Fruit fly (Drosophila melanogaster) whole organism, embryonic: ENCODE data around the gene Fst.

Source experiments
- CG11456 ChIP-seq: fragments of 200-800 bp; sonication (Bioruptor generic); IDR thresholded peaks from 3 replicates; pipeline ENCODE4 v1.3.6; 2022; ENCODE audit warnings: missing biosample characterization, missing genetic modification characterization
- CG11695 ChIP-seq: fragments of 200-800 bp; sonication (Bioruptor generic); IDR thresholded peaks from 3 replicates; pipeline ENCODE4 v1.3.6; 2022; ENCODE audit warnings: missing biosample characterization, missing genetic modification characterization
- CG12236 ChIP-seq: fragments of 200-800 bp; sonication (Bioruptor generic); optimal IDR thresholded peaks from 2 replicates; lab custom pipeline; 2016; ENCODE audit warnings: missing biosample characterization, missing genetic modification characterization
- CG12769 ChIP-seq: fragments of 200-800 bp; sonication (Bioruptor generic); optimal IDR thresholded peaks from 2 replicates; lab custom pipeline; 2019; ENCODE audit warnings: missing biosample characterization, mild to moderate bottlenecking, missing genetic modification characterization, moderate library complexity
- CG15269 ChIP-seq: fragments of 200-800 bp; sonication (Bioruptor generic); optimal IDR thresholded peaks from 2 replicates; lab custom pipeline; 2018; ENCODE audit warnings: missing biosample characterization, mild to moderate bottlenecking, missing genetic modification characterization, moderate library complexity
- CG17612 ChIP-seq: fragments of 200-800 bp; sonication (Bioruptor generic); IDR thresholded peaks from 2 replicates; pipeline ENCODE4 v1.3.6; 2022; ENCODE audit warnings: missing biosample characterization, missing genetic modification characterization
- CG18764 ChIP-seq: fragments of 200-800 bp; sonication (Bioruptor generic); optimal IDR thresholded peaks from 3 replicates; lab custom pipeline; 2016; ENCODE audit warnings: missing biosample characterization, missing genetic modification characterization
- CG2116 ChIP-seq: fragments of 200-800 bp; sonication (Bioruptor generic); optimal IDR thresholded peaks from 3 replicates; lab custom pipeline; 2018; ENCODE audit warnings: missing biosample characterization, mild to moderate bottlenecking, missing genetic modification characterization
- CG2712 ChIP-seq: fragments of 200-800 bp; optimal IDR thresholded peaks from 3 replicates; lab custom pipeline; 2019; ENCODE audit warnings: missing biosample characterization, mild to moderate bottlenecking, missing genetic modification characterization, moderate library complexity
- CG31441 ChIP-seq: fragments of 200-800 bp; sonication (Bioruptor generic); IDR thresholded peaks from 2 replicates; pipeline ENCODE4 v1.3.6; 2022; ENCODE audit warnings: missing biosample characterization, missing genetic modification characterization
- CG34376 ChIP-seq: fragments of 200-800 bp; sonication (Bioruptor generic); optimal IDR thresholded peaks from 2 replicates; lab custom pipeline; 2018; ENCODE audit warnings: missing biosample characterization, mild to moderate bottlenecking, missing genetic modification characterization
- CG4328 ChIP-seq: fragments of 200-800 bp; sonication (Bioruptor generic); optimal IDR thresholded peaks from 3 replicates; lab custom pipeline; 2017; ENCODE audit warnings: missing biosample characterization, missing genetic modification reagents, missing genetic modification characterization
- CG6175 ChIP-seq: fragments of 200-800 bp; sonication (Bioruptor generic); IDR thresholded peaks from 3 replicates; pipeline ENCODE4 v1.3.6; 2022; ENCODE audit warnings: missing biosample characterization, missing genetic modification characterization
- CG7556 ChIP-seq: fragments of 200-800 bp; sonication (Bioruptor generic); optimal IDR thresholded peaks from 2 replicates; lab custom pipeline; 2017; ENCODE audit warnings: missing biosample characterization, mild to moderate bottlenecking, missing genetic modification characterization
- CG9609 ChIP-seq: fragments of 200-800 bp; sonication (Bioruptor generic); optimal IDR thresholded peaks from 3 replicates; lab custom pipeline; 2016; ENCODE audit warnings: missing biosample characterization, missing genetic modification characterization
- CG9932 ChIP-seq: fragments of 200-800 bp; sonication (Bioruptor generic); IDR thresholded peaks from 2 replicates; pipeline ENCODE4 v1.3.6; 2022; ENCODE audit warnings: missing biosample characterization, missing genetic modification characterization
- CHES-1-like ChIP-seq: fragments of 200-800 bp; sonication (Bioruptor generic); optimal IDR thresholded peaks from 2 replicates; lab custom pipeline; 2016; ENCODE audit warnings: missing biosample characterization, missing genetic modification characterization
- D ChIP-seq, 2 experiments: fragments of 200-800 bp in 1 of 2; fragments of >200 bp in 1 of 2; sonication (Bioruptor generic) in 1 of 2; optimal IDR thresholded peaks; 2 replicates in 1 of 2; 3 replicates in 1 of 2; lab custom pipeline; 2017; ENCODE audit warnings: mild to moderate bottlenecking in 1 of 2, missing biosample characterization in 1 of 2, missing genetic modification characterization in 1 of 2, missing genetic modification reagents in 1 of 2
- D19A ChIP-seq: fragments of 200-800 bp; optimal IDR thresholded peaks from 3 replicates; lab custom pipeline; 2019; ENCODE audit warnings: missing biosample characterization, mild to moderate bottlenecking, missing genetic modification characterization, moderate library complexity
- Doc2 ChIP-seq: fragments of 200-800 bp; sonication (Bioruptor generic); IDR thresholded peaks from 2 replicates; pipeline ENCODE4 v1.3.6; 2022; ENCODE audit warnings: missing biosample characterization, missing genetic modification characterization
- Ets65A ChIP-seq: fragments of 200-800 bp; sonication (Bioruptor generic); peaks from one replicate; lab custom pipeline; 2016; ENCODE audit warnings: missing biosample characterization, missing genetic modification characterization
- H15 ChIP-seq: fragments of 200-800 bp; sonication (Bioruptor generic); IDR thresholded peaks from 3 replicates; pipeline ENCODE4 v1.3.6; 2022; ENCODE audit warnings: missing biosample characterization, missing genetic modification characterization
- H2.0 ChIP-seq: fragments of 200-800 bp; sonication (Bioruptor generic); IDR thresholded peaks from 2 replicates; pipeline ENCODE4 v1.3.6; 2022; ENCODE audit warnings: missing biosample characterization, missing genetic modification characterization
- Hsf ChIP-seq: fragments of 200-800 bp; sonication (Bioruptor generic); optimal IDR thresholded peaks from 3 replicates; lab custom pipeline; 2016; ENCODE audit warnings: missing biosample characterization, missing genetic modification characterization
- Jarid2 ChIP-seq: fragments of 200-800 bp; sonication (Bioruptor generic); optimal IDR thresholded peaks from 3 replicates; lab custom pipeline; 2017; ENCODE audit warnings: mild to moderate bottlenecking, missing biosample characterization, missing genetic modification reagents, missing genetic modification characterization
- MTF-1 ChIP-seq: fragments of 200-800 bp; sonication (Bioruptor generic); optimal IDR thresholded peaks from 2 replicates; lab custom pipeline; 2018; ENCODE audit warnings: missing biosample characterization, mild to moderate bottlenecking, missing genetic modification characterization, borderline replicate concordance
- Nf-YC ChIP-seq: fragments of 200-800 bp; optimal IDR thresholded peaks from 3 replicates; lab custom pipeline; 2019; ENCODE audit warnings: missing biosample characterization, mild to moderate bottlenecking, missing genetic modification characterization, moderate library complexity
- Oli ChIP-seq: fragments of 200-800 bp; sonication (Bioruptor generic); optimal IDR thresholded peaks from 2 replicates; lab custom pipeline; 2018; ENCODE audit warnings: missing biosample characterization, mild to moderate bottlenecking, missing genetic modification characterization, moderate library complexity
- amos ChIP-seq: fragments of 200-800 bp; sonication (Bioruptor generic); IDR thresholded peaks from 2 replicates; pipeline ENCODE4 v1.3.6; 2022; ENCODE audit warnings: missing biosample characterization, missing genetic modification characterization; ENCODE audit not compliant: partially characterized antibody
- bsh ChIP-seq, 2 experiments: fragments of 200-800 bp; sonication (Bioruptor generic); optimal IDR thresholded peaks; 2 replicates each; lab custom pipeline; 2017 to 2018; ENCODE audit warnings: mild to moderate bottlenecking in 2 of 2, missing biosample characterization in 2 of 2, missing genetic modification characterization in 2 of 2, moderate library complexity in 1 of 2
- chif ChIP-seq, 2 experiments: fragments of 200-800 bp; sonication (Bioruptor generic); optimal IDR thresholded peaks; 3 replicates each; lab custom pipeline; 2016; ENCODE audit warnings: missing biosample characterization in 2 of 2, missing genetic modification characterization in 2 of 2
- chm ChIP-seq: fragments of 200-800 bp; sonication (Bioruptor generic); IDR thresholded peaks from 2 replicates; pipeline ENCODE4 v1.3.6; 2022; ENCODE audit warnings: missing biosample characterization, missing genetic modification characterization
- da ChIP-seq: fragments of 200-800 bp; sonication (Bioruptor generic); optimal IDR thresholded peaks from 2 replicates; lab custom pipeline; 2016; ENCODE audit warnings: missing biosample characterization, missing genetic modification characterization
- dimm ChIP-seq: fragments of 200-800 bp; sonication (Bioruptor generic); IDR thresholded peaks from 2 replicates; pipeline ENCODE4 v1.3.6; 2022; ENCODE audit warnings: missing biosample characterization, missing genetic modification characterization
- ewg ChIP-seq: fragments of 200-800 bp; sonication (Bioruptor generic); optimal IDR thresholded peaks from 3 replicates; lab custom pipeline; 2017; ENCODE audit warnings: mild to moderate bottlenecking, missing biosample characterization, missing genetic modification reagents, missing genetic modification characterization
- gfzf ChIP-seq: fragments of 200-800 bp; sonication (Bioruptor generic); optimal IDR thresholded peaks from 2 replicates; lab custom pipeline; 2016; ENCODE audit warnings: missing biosample characterization, mild to moderate bottlenecking, missing genetic modification characterization, moderate library complexity
- grn ChIP-seq: fragments of 200-800 bp; sonication (Bioruptor generic); optimal IDR thresholded peaks from 3 replicates; lab custom pipeline; 2017; ENCODE audit warnings: missing biosample characterization, missing genetic modification characterization
- jigr1 ChIP-seq: fragments of 200-800 bp; sonication (Bioruptor generic); IDR thresholded peaks from 3 replicates; pipeline ENCODE4 v1.3.6; 2022; ENCODE audit warnings: missing biosample characterization, missing genetic modification characterization
- jing ChIP-seq: fragments of 200-800 bp; sonication (Bioruptor generic); optimal IDR thresholded peaks from 2 replicates; lab custom pipeline; 2018; ENCODE audit warnings: missing biosample characterization, mild to moderate bottlenecking, missing genetic modification characterization
- lilli ChIP-seq: fragments of 200-800 bp; sonication (Bioruptor generic); optimal IDR thresholded peaks from 3 replicates; lab custom pipeline; 2016; ENCODE audit warnings: missing biosample characterization, missing genetic modification characterization
- mam ChIP-seq: fragments of 200-800 bp; sonication (Bioruptor generic); optimal IDR thresholded peaks from 3 replicates; lab custom pipeline; 2016; ENCODE audit warnings: missing biosample characterization, missing genetic modification characterization
- otp ChIP-seq: fragments of 200-800 bp; sonication (Bioruptor generic); IDR thresholded peaks from 3 replicates; pipeline ENCODE4, ENCODE4 v1.3.6; 2022; ENCODE audit warnings: missing biosample characterization, missing genetic modification characterization
- pb ChIP-seq: fragments of 200-800 bp; sonication (Bioruptor generic); optimal IDR thresholded peaks from 3 replicates; lab custom pipeline; 2016; ENCODE audit warnings: missing biosample characterization, missing genetic modification characterization
- pho ChIP-seq: fragments of 200-800 bp; sonication (Bioruptor generic); optimal IDR thresholded peaks from 2 replicates; lab custom pipeline; 2016; ENCODE audit warnings: missing biosample characterization, missing genetic modification characterization
- rib ChIP-seq: fragments of 200-800 bp; sonication (Bioruptor generic); IDR thresholded peaks from 2 replicates; pipeline ENCODE4 v1.3.6; 2022; ENCODE audit warnings: missing biosample characterization, missing genetic modification characterization
- seq ChIP-seq: fragments of 200-800 bp; sonication (Bioruptor generic); IDR thresholded peaks from 2 replicates; pipeline ENCODE4 v1.3.6; 2022; ENCODE audit warnings: missing biosample characterization, missing genetic modification characterization
- sim ChIP-seq: fragments of 200-800 bp; sonication (Bioruptor generic); IDR thresholded peaks from 2 replicates; pipeline ENCODE4 v1.3.6; 2022; ENCODE audit warnings: missing biosample characterization, missing genetic modification characterization
- tio ChIP-seq: fragments of 200-800 bp; sonication (Bioruptor generic); optimal IDR thresholded peaks from 2 replicates; lab custom pipeline; 2017; ENCODE audit warnings: missing biosample characterization, missing genetic modification characterization, inconsistent platforms
- trem ChIP-seq: fragments of 200-800 bp; optimal IDR thresholded peaks from 3 replicates; lab custom pipeline; 2019; ENCODE audit warnings: missing biosample characterization, mild to moderate bottlenecking, missing genetic modification characterization, moderate library complexity
- zen2 ChIP-seq: fragments of 200-800 bp; sonication (Bioruptor generic); IDR thresholded peaks from 3 replicates; pipeline ENCODE4 v1.3.6; 2022; ENCODE audit warnings: missing biosample characterization, missing genetic modification characterization; ENCODE audit not compliant: partially characterized antibody
- zfh1 ChIP-seq: fragments of 200-800 bp; sonication (Bioruptor generic); IDR thresholded peaks from 3 replicates; pipeline ENCODE4 v1.3.6; 2022; ENCODE audit warnings: missing biosample characterization, missing genetic modification characterization

Fst gene

dm6 chr3R:9605084-9605483, 40.9 kb downstream of the Fst start (continued):
- no peak for TF ChIP-seq CG9932 (GFP tag; lab: Robert Waterston, UW)
- TF ChIP-seq bsh (GFP tag; optimal IDR thresholded peaks at IDR 0.05; lab: Kevin White, UChicago): peak; percentile 47 to 77
- TF ChIP-seq seq (GFP tag; lab: Robert Waterston, UW): no peak
- TF ChIP-seq MTF-1 (GFP tag; lab: Kevin White, UChicago): peak; percentile 13
- TF ChIP-seq ewg (GFP tag; lab: Kevin White, UChicago): no peak
- no peak for TF ChIP-seq CG15269 (tag; lab: Kevin White, UChicago)
- TF ChIP-seq CG12236 (GFP tag; lab: Kevin White, UChicago): no peak
- no peak for TF ChIP-seq sim (GFP tag; lab: Robert Waterston, UW)
- no peak for TF ChIP-seq H2.0
- TF ChIP-seq CG34376: no peak
- peak; percentile 43 for TF ChIP-seq tio (GFP tag; lab: Kevin White, UChicago)
- TF ChIP-seq CG31441 (GFP tag; lab: Robert Waterston, UW): peak; percentile 41; the same call in 1 of the 2 replicates
- peak; percentile 54; the same call in 1 of the 3 replicates for TF ChIP-seq otp (GFP tag; lab: Robert Waterston, UW)
- no peak for TF ChIP-seq CG4328 (GFP tag; lab: Kevin White, UChicago)
- no peak for TF ChIP-seq CHES-1-like (GFP tag; lab: Kevin White, UChicago)
- no peak for TF ChIP-seq dimm (GFP tag; lab: Robert Waterston, UW)
- no peak for TF ChIP-seq pho (GFP tag; lab: Kevin White, UChicago)
- TF ChIP-seq D19A: peak; percentile 50
- TF ChIP-seq grn (GFP tag; lab: Kevin White, UChicago): no peak
- TF ChIP-seq trem: peak; percentile 41
- no peak for TF ChIP-seq da (GFP tag; lab: Kevin White, UChicago)
- TF ChIP-seq CG9609 (GFP tag; lab: Kevin White, UChicago): peak; percentile 10
- no peak for TF ChIP-seq D (optimal IDR thresholded peaks at IDR 0.05; lab: Kevin White, UChicago)
- TF ChIP-seq D (GFP tag; optimal IDR thresholded peaks at IDR 0.05; lab: Kevin White, UChicago): peak; percentile 51
- no peak for TF ChIP-seq gfzf
- TF ChIP-seq chif (GFP tag; optimal IDR thresholded peaks at IDR 0.05; lab: Kevin White, UChicago): peak; percentile 55 to 69
- no peak for TF ChIP-seq mam (GFP tag; lab: Kevin White, UChicago)
- TF ChIP-seq CG12769: no peak
- no peak for TF ChIP-seq Nf-YC (tag; lab: Kevin White, UChicago)
- TF ChIP-seq CG2116: no peak
- no peak for TF ChIP-seq rib (GFP tag; lab: Robert Waterston, UW)
- TF ChIP-seq CG18764 (GFP tag; lab: Kevin White, UChicago): peak; percentile 29
- TF ChIP-seq chm (GFP tag; lab: Robert Waterston, UW): peak; percentile 63; the same call in 1 of the 2 replicates
- peak; percentile 68; the same call in 1 of the 3 replicates for TF ChIP-seq zfh1 (GFP tag; lab: Robert Waterston, UW)
- no peak for TF ChIP-seq CG11456 (GFP tag; lab: Robert Waterston, UW)
- TF ChIP-seq Doc2 (GFP tag; lab: Robert Waterston, UW): no peak
- TF ChIP-seq zen2 (GFP tag; lab: Robert Waterston, UW): no peak
- TF ChIP-seq H15: 0 out of 3 replicates have a peak, but pooled peaks have one; percentile 36
- no peak for TF ChIP-seq Ets65A (GFP tag; lab: Kevin White, UChicago)
- no peak for TF ChIP-seq amos (GFP tag; lab: Robert Waterston, UW)
- TF ChIP-seq pb (GFP tag; lab: Kevin White, UChicago): no peak
- no peak for TF ChIP-seq CG17612
- peak; percentile 81 for TF ChIP-seq CG2712 (tag; lab: Kevin White, UChicago)
- TF ChIP-seq jing: no peak
- no peak for TF ChIP-seq CG11695 (GFP tag; lab: Robert Waterston, UW)
- peak; percentile 4 for TF ChIP-seq Oli (tag; lab: Kevin White, UChicago)
- no peak for TF ChIP-seq CG6175 (GFP tag; lab: Robert Waterston, UW)
- TF ChIP-seq Jarid2 (GFP tag; lab: Kevin White, UChicago): no peak
- TF ChIP-seq jigr1 (GFP tag; lab: Robert Waterston, UW): no peak
- TF ChIP-seq lilli: peak; percentile 34
- peak; percentile 21 for TF ChIP-seq Hsf (GFP tag; lab: Kevin White, UChicago)
- no peak for TF ChIP-seq CG7556 (GFP tag; lab: Kevin White, UChicago)
